Worm (Caenorhabditis elegans) whole organism, L3 larva: ENCODE data around the gene com-1.

Experiments
- R02D3.7 ChIP-seq: fragments of 150-350 bp; optimal IDR thresholded peaks from 2 replicates; lab custom pipeline; 2014; ENCODE audit warnings: missing biosample characterization, missing genetic modification characterization
- ZK546.5 ChIP-seq: sonication (generic microtip); optimal IDR thresholded peaks from 2 replicates; lab custom pipeline; 2017; ENCODE audit warnings: missing biosample characterization, missing genetic modification characterization
- aly-2 ChIP-seq: fragments of 150-350 bp; optimal IDR thresholded peaks from 2 replicates; lab custom pipeline; 2014; ENCODE audit warnings: missing biosample characterization, missing genetic modification characterization
- ama-1 ChIP-seq: fragments of 150-350 bp; optimal IDR thresholded peaks from 2 replicates; lab custom pipeline; 2018
- ceh-16 ChIP-seq: sonication (generic microtip); optimal IDR thresholded peaks from 2 replicates; lab custom pipeline; 2017; ENCODE audit warnings: missing biosample characterization, missing genetic modification characterization
- ceh-28 ChIP-seq: fragments of 150-350 bp; optimal IDR thresholded peaks from 2 replicates; lab custom pipeline; 2014; ENCODE audit warnings: missing biosample characterization, missing genetic modification reagents, missing genetic modification characterization
- ceh-82 ChIP-seq: fragments of 150-350 bp; optimal IDR thresholded peaks from 2 replicates; lab custom pipeline; 2014; ENCODE audit warnings: missing biosample characterization, missing genetic modification characterization
- ceh-9 ChIP-seq: sonication (generic microtip); optimal IDR thresholded peaks from 2 replicates; lab custom pipeline; 2018; ENCODE audit warnings: missing biosample characterization, missing genetic modification characterization
- daf-12 ChIP-seq: fragments of 150-350 bp; optimal IDR thresholded peaks from 2 replicates; lab custom pipeline; 2014; ENCODE audit warnings: missing biosample characterization, missing genetic modification reagents, missing genetic modification characterization
- egl-27 ChIP-seq: sonication (generic microtip); optimal IDR thresholded peaks from 4 replicates; lab custom pipeline; 2017; ENCODE audit warnings: missing biosample characterization, missing genetic modification reagents, missing genetic modification characterization
- egl-5 ChIP-seq: fragments of 150-350 bp; optimal IDR thresholded peaks from 2 replicates; lab custom pipeline; 2017; ENCODE audit warnings: missing biosample characterization, missing genetic modification reagents, missing genetic modification characterization, inconsistent platforms
- elt-1 ChIP-seq: fragments of 150-350 bp; optimal IDR thresholded peaks from 2 replicates; lab custom pipeline; 2014; ENCODE audit warnings: missing biosample characterization, missing genetic modification characterization
- elt-2 ChIP-seq: sonication (generic microtip); optimal IDR thresholded peaks from 2 replicates; lab custom pipeline; 2016; ENCODE audit warnings: missing genetic modification reagents, mild to moderate bottlenecking, missing genetic modification characterization, missing compliant biosample characterization
- elt-3 ChIP-seq, 3 experiments: fragments of 150-350 bp in 1 of 3; sonication (generic microtip) in 2 of 3; optimal IDR thresholded peaks; 2 replicates in 2 of 3; 4 replicates in 1 of 3; lab custom pipeline; 2014 to 2017; ENCODE audit warnings: missing biosample characterization in 3 of 3, missing genetic modification characterization in 3 of 3
- eor-1 ChIP-seq, 2 experiments: fragments of 150-350 bp; optimal IDR thresholded peaks; 2 replicates each; lab custom pipeline; 2014 to 2018; ENCODE audit warnings: missing biosample characterization in 2 of 2, missing genetic modification characterization in 2 of 2
- fkh-10 ChIP-seq: sonication (generic microtip); optimal IDR thresholded peaks from 2 replicates; lab custom pipeline; 2017; ENCODE audit warnings: missing biosample characterization, missing genetic modification reagents, missing genetic modification characterization
- fkh-2 ChIP-seq: fragments of 150-350 bp; optimal IDR thresholded peaks from 2 replicates; lab custom pipeline; 2014; ENCODE audit warnings: missing biosample characterization, missing genetic modification reagents, missing genetic modification characterization
- fos-1 ChIP-seq: fragments of 150-350 bp; optimal IDR thresholded peaks from 2 replicates; lab custom pipeline; 2014; ENCODE audit warnings: missing biosample characterization, missing genetic modification characterization
- hmg-11 ChIP-seq: sonication (generic microtip); optimal IDR thresholded peaks from 2 replicates; lab custom pipeline; 2016; ENCODE audit warnings: missing genetic modification characterization, missing compliant biosample characterization
- jun-1 ChIP-seq: fragments of 150-350 bp; optimal IDR thresholded peaks from 2 replicates; lab custom pipeline; 2014; ENCODE audit warnings: missing biosample characterization, missing genetic modification reagents, missing genetic modification characterization
- lin-15B ChIP-seq: fragments of 150-350 bp; optimal IDR thresholded peaks from 2 replicates; lab custom pipeline; 2014; ENCODE audit warnings: missing biosample characterization, missing genetic modification characterization
- lin-39 ChIP-seq: fragments of 150-350 bp; optimal IDR thresholded peaks from 2 replicates; lab custom pipeline; 2018; ENCODE audit warnings: missing biosample characterization, missing genetic modification reagents, missing genetic modification characterization
- lsy-12 ChIP-seq: sonication (generic microtip); optimal IDR thresholded peaks from 2 replicates; lab custom pipeline; 2016; ENCODE audit warnings: mild to moderate bottlenecking, missing genetic modification characterization, missing compliant biosample characterization
- mdl-1 ChIP-seq: fragments of 150-350 bp; optimal IDR thresholded peaks from 2 replicates; lab custom pipeline; 2014; ENCODE audit warnings: missing biosample characterization, missing genetic modification characterization
- mml-1 ChIP-seq: fragments of 150-350 bp; sonication (generic microtip); optimal IDR thresholded peaks from 3 replicates; lab custom pipeline; 2014; ENCODE audit warnings: missing biosample characterization, missing genetic modification characterization
- nfya-1 ChIP-seq: sonication (generic microtip); optimal IDR thresholded peaks from 2 replicates; lab custom pipeline; 2017; ENCODE audit warnings: missing genetic modification characterization, mild to moderate bottlenecking, missing compliant biosample characterization, antibody characterized with exemption, moderate library complexity; ENCODE audit not compliant: insufficient read depth
- nhr-11 ChIP-seq: fragments of 150-350 bp; optimal IDR thresholded peaks from 2 replicates; lab custom pipeline; 2014; ENCODE audit warnings: missing biosample characterization, missing genetic modification characterization
- nhr-12 ChIP-seq: fragments of 150-350 bp; optimal IDR thresholded peaks from 2 replicates; lab custom pipeline; 2014; ENCODE audit warnings: missing biosample characterization, missing genetic modification characterization
- nhr-23 ChIP-seq: fragments of 150-350 bp; optimal IDR thresholded peaks from 2 replicates; lab custom pipeline; 2014; ENCODE audit warnings: missing biosample characterization, missing genetic modification reagents, missing genetic modification characterization
- nhr-237 ChIP-seq: fragments of 150-350 bp; optimal IDR thresholded peaks from 2 replicates; lab custom pipeline; 2014; ENCODE audit warnings: missing biosample characterization, missing genetic modification characterization
- nhr-25 ChIP-seq: sonication (generic microtip); optimal IDR thresholded peaks from 2 replicates; lab custom pipeline; 2017; ENCODE audit warnings: missing biosample characterization, missing genetic modification characterization
- nhr-28 ChIP-seq: fragments of 150-350 bp; optimal IDR thresholded peaks from 2 replicates; lab custom pipeline; 2014; ENCODE audit warnings: missing biosample characterization, missing genetic modification characterization
- nhr-43 ChIP-seq: sonication (generic microtip); optimal IDR thresholded peaks from 2 replicates; lab custom pipeline; 2016; ENCODE audit warnings: mild to moderate bottlenecking, missing genetic modification characterization, missing compliant biosample characterization; ENCODE audit not compliant: poor library complexity, severe bottlenecking
- nhr-67 ChIP-seq: fragments of 150-350 bp; optimal IDR thresholded peaks from 2 replicates; lab custom pipeline; 2014; ENCODE audit warnings: missing biosample characterization, missing genetic modification characterization
- nhr-76 ChIP-seq: fragments of 150-350 bp; sonication (generic microtip); optimal IDR thresholded peaks from 5 replicates; lab custom pipeline; 2014; ENCODE audit warnings: missing biosample characterization, missing genetic modification characterization
- nhr-77 ChIP-seq: fragments of 150-350 bp; optimal IDR thresholded peaks from 2 replicates; lab custom pipeline; 2014; ENCODE audit warnings: missing biosample characterization, missing genetic modification characterization
- pha-4 ChIP-seq: fragments of 150-350 bp; optimal IDR thresholded peaks from 2 replicates; lab custom pipeline; 2014; ENCODE audit warnings: missing biosample characterization, missing genetic modification reagents, missing genetic modification characterization
- pqm-1 ChIP-seq: fragments of 150-350 bp; optimal IDR thresholded peaks from 2 replicates; lab custom pipeline; 2017; ENCODE audit warnings: missing biosample characterization, missing genetic modification characterization, inconsistent platforms
- sea-2 ChIP-seq: fragments of 150-350 bp; sonication (generic microtip); optimal IDR thresholded peaks from 4 replicates; lab custom pipeline; 2014; ENCODE audit warnings: missing biosample characterization, missing genetic modification reagents, missing genetic modification characterization
- skn-1 ChIP-seq: fragments of 150-350 bp; optimal IDR thresholded peaks from 2 replicates; lab custom pipeline; 2014; ENCODE audit warnings: missing biosample characterization, missing genetic modification characterization
- snpc-4 ChIP-seq: fragments of 150-350 bp; optimal IDR thresholded peaks from 2 replicates; lab custom pipeline; 2014; ENCODE audit warnings: missing biosample characterization, missing genetic modification characterization
- tbx-2 ChIP-seq: sonication (generic microtip); optimal IDR thresholded peaks from 2 replicates; lab custom pipeline; 2016; ENCODE audit warnings: mild to moderate bottlenecking, missing genetic modification characterization, missing compliant biosample characterization
- unc-39 ChIP-seq: sonication (generic microtip); optimal IDR thresholded peaks from 4 replicates; lab custom pipeline; 2017; ENCODE audit warnings: missing biosample characterization, missing genetic modification characterization
- unc-62 ChIP-seq: fragments of 150-350 bp; sonication (generic microtip); optimal IDR thresholded peaks from 4 replicates; lab custom pipeline; 2014; ENCODE audit warnings: missing biosample characterization, missing genetic modification reagents, missing genetic modification characterization
- zag-1 ChIP-seq: fragments of 150-350 bp; optimal IDR thresholded peaks from 2 replicates; lab custom pipeline; 2014; ENCODE audit warnings: missing biosample characterization, missing genetic modification characterization
- ztf-11 ChIP-seq: fragments of 150-350 bp; optimal IDR thresholded peaks from 2 replicates; lab custom pipeline; 2014; ENCODE audit warnings: missing biosample characterization, missing genetic modification characterization
- ztf-4 ChIP-seq: fragments of 150-350 bp; optimal IDR thresholded peaks from 2 replicates; lab custom pipeline; 2014; ENCODE audit warnings: missing biosample characterization, missing genetic modification characterization

Gene com-1

ce11 chrIII:10895817-10896413 lies at the start of gene com-1:
com-1 (plus strand) TSS chrIII:10896363.
- peak; percentile 83 for TF ChIP-seq lin-15B (tag; lab: Kevin White, UChicago)
- no peak for TF ChIP-seq nhr-28 (tag; lab: Kevin White, UChicago)
- TF ChIP-seq nhr-43 (tag; lab: Kevin White, UChicago), result no peak
- TF ChIP-seq hmg-11 (tag; lab: Kevin White, UChicago), result peak; percentile 41
- TF ChIP-seq nfya-1 (tag; lab: Kevin White, UChicago), result peak; percentile 54
- peak; percentile 26 for TF ChIP-seq snpc-4 (tag; lab: Kevin White, UChicago)
- TF ChIP-seq pha-4, result peak; percentile 70
- peak; percentile 42 for TF ChIP-seq nhr-23 (tag; lab: Kevin White, UChicago)

ce11 chrIII:10848858-10849257 lies 47.3 kb upstream of the com-1 start, which contains the start of the genes fbxb-85 and hex-3:
fbxb-85 (minus strand) TSS chrIII:10848963.
hex-3 (plus strand) TSS chrIII:10849222.
- peak; percentile 84 for TF ChIP-seq R02D3.7 (tag; lab: Kevin White, UChicago)
- no peak for TF ChIP-seq ztf-11
- peak; percentile 85 for TF ChIP-seq egl-5 (tag; lab: Kevin White, UChicago)
- TF ChIP-seq nhr-237 (tag; lab: Kevin White, UChicago), result no peak
- peak; percentile 95 for TF ChIP-seq lin-15B (tag; lab: Kevin White, UChicago)
- TF ChIP-seq skn-1 (tag; lab: Kevin White, UChicago), result peak; percentile 58
- TF ChIP-seq nhr-25 (tag; lab: Kevin White, UChicago), result peak; percentile 88
- TF ChIP-seq fkh-10 (GFP tag; lab: Kevin White, UChicago), result peak; percentile 86
- no peak for TF ChIP-seq fos-1
- TF ChIP-seq ama-1, result peak; percentile 68
- TF ChIP-seq pqm-1, result peak; percentile 58
- TF ChIP-seq ceh-16 (tag; lab: Kevin White, UChicago), result no peak
- TF ChIP-seq zag-1 (tag; lab: Kevin White, UChicago), result peak; percentile 20
- peak; percentile 71 for TF ChIP-seq snpc-4 (tag; lab: Kevin White, UChicago)
- peak; percentile 28 for TF ChIP-seq unc-62 (GFP tag; lab: Kevin White, UChicago)
- no peak for TF ChIP-seq elt-3 (tag; optimal IDR thresholded peaks at IDR 0.05; lab: Kevin White, UChicago)
- TF ChIP-seq nhr-28 (tag; lab: Kevin White, UChicago), result peak; percentile 60
- TF ChIP-seq ceh-82, result peak; percentile 82
- TF ChIP-seq mdl-1 (tag; lab: Kevin White, UChicago), result peak; percentile 46
- peak; percentile 87 for TF ChIP-seq lin-39
- peak; percentile 97 for TF ChIP-seq nfya-1 (tag; lab: Kevin White, UChicago)
- TF ChIP-seq tbx-2 (tag; lab: Kevin White, UChicago), result peak; percentile 89
- TF ChIP-seq aly-2 (tag; lab: Kevin White, UChicago), result peak; percentile 4
- no peak for TF ChIP-seq ceh-9 (tag; lab: Kevin White, UChicago)
- TF ChIP-seq sea-2, result no peak
- TF ChIP-seq eor-1 (tag; optimal IDR thresholded peaks at IDR 0.05; lab: Kevin White, UChicago), result no peak
- peak; percentile 89 for TF ChIP-seq ceh-28
- TF ChIP-seq lsy-12, result peak; percentile 95
- TF ChIP-seq nhr-12, result no peak
- peak; percentile 64 for TF ChIP-seq nhr-11
- TF ChIP-seq daf-12, result peak; percentile 33
- peak; percentile 69 for TF ChIP-seq elt-2 (tag; lab: Kevin White, UChicago)
- TF ChIP-seq mml-1, result no peak
- TF ChIP-seq jun-1 (tag; lab: Kevin White, UChicago), result peak; percentile 70
- peak; percentile 94 for TF ChIP-seq pha-4
- TF ChIP-seq elt-1, result no peak
- TF ChIP-seq nhr-67, result no peak
- no peak for TF ChIP-seq fkh-2
- TF ChIP-seq egl-27 (tag; lab: Kevin White, UChicago), result peak; percentile 44
- peak; percentile 29 for TF ChIP-seq ztf-4 (tag; lab: Kevin White, UChicago)
- peak; percentile 17 for TF ChIP-seq nhr-76 (tag; lab: Kevin White, UChicago)
- peak; percentile 27 for TF ChIP-seq ZK546.5 (tag; lab: Kevin White, UChicago)
- TF ChIP-seq unc-39 (tag; lab: Kevin White, UChicago), result no peak
- peak; percentile 87 for TF ChIP-seq hmg-11 (tag; lab: Kevin White, UChicago)
- TF ChIP-seq nhr-77 (tag; lab: Kevin White, UChicago), result peak; percentile 74
- TF ChIP-seq nhr-43 (tag; lab: Kevin White, UChicago), result peak; percentile 96
- TF ChIP-seq nhr-23 (tag; lab: Kevin White, UChicago), result peak; percentile 96
